Fruit fly (Drosophila melanogaster) whole organism, embryonic: ENCODE measurements around the gene Myo31DF.

Source experiments
- Bdp1 ChIP-seq: fragments of 200-800 bp; sonication (Bioruptor generic); optimal IDR thresholded peaks from 3 replicates; lab custom pipeline; 2016; ENCODE audit warnings: missing biosample characterization, missing genetic modification characterization
- CG10147 ChIP-seq: fragments of 200-800 bp; sonication (Bioruptor generic); optimal IDR thresholded peaks from 2 replicates; lab custom pipeline; 2019; ENCODE audit warnings: missing biosample characterization, mild to moderate bottlenecking, missing genetic modification characterization, moderate library complexity
- CG11085 ChIP-seq: fragments of 200-800 bp; sonication (Bioruptor generic); IDR thresholded peaks from 2 replicates; pipeline ENCODE4 v1.3.6; 2022; ENCODE audit warnings: missing biosample characterization, missing genetic modification characterization
- CG11560 ChIP-seq: fragments of 200-800 bp; sonication (Bioruptor generic); IDR thresholded peaks from 3 replicates; pipeline ENCODE4 v1.3.6; 2022; ENCODE audit warnings: missing biosample characterization, missing genetic modification characterization
- CG12391 ChIP-seq: fragments of 200-800 bp; sonication (Bioruptor generic); optimal IDR thresholded peaks from 3 replicates; lab custom pipeline; 2018; ENCODE audit warnings: missing biosample characterization, mild to moderate bottlenecking, missing genetic modification characterization, moderate library complexity
- CG15696 ChIP-seq: fragments of 200-800 bp; sonication (Bioruptor generic); optimal IDR thresholded peaks from 2 replicates; lab custom pipeline; 2019; ENCODE audit warnings: missing biosample characterization, mild to moderate bottlenecking, missing genetic modification characterization, moderate library complexity
- CG16863 ChIP-seq: fragments of 200-800 bp; sonication (Bioruptor generic); optimal IDR thresholded peaks from 3 replicates; lab custom pipeline; 2016; ENCODE audit warnings: missing biosample characterization, missing genetic modification characterization
- CG17568 ChIP-seq: fragments of 200-800 bp; sonication (Bioruptor generic); optimal IDR thresholded peaks from 2 replicates; lab custom pipeline; 2018; ENCODE audit warnings: missing biosample characterization, mild to moderate bottlenecking, missing genetic modification characterization, moderate library complexity
- CG17612 ChIP-seq: fragments of 200-800 bp; sonication (Bioruptor generic); IDR thresholded peaks from 2 replicates; pipeline ENCODE4 v1.3.6; 2022; ENCODE audit warnings: missing biosample characterization, missing genetic modification characterization
- CG1832 ChIP-seq: fragments of 200-800 bp; sonication (Bioruptor generic); optimal IDR thresholded peaks from 2 replicates; lab custom pipeline; 2017; ENCODE audit warnings: missing biosample characterization, mild to moderate bottlenecking, missing genetic modification characterization, inconsistent platforms
- CG2712 ChIP-seq: fragments of 200-800 bp; optimal IDR thresholded peaks from 3 replicates; lab custom pipeline; 2019; ENCODE audit warnings: missing biosample characterization, mild to moderate bottlenecking, missing genetic modification characterization, moderate library complexity
- CG2889 ChIP-seq: fragments of 200-800 bp; sonication (Bioruptor generic); IDR thresholded peaks from 3 replicates; pipeline ENCODE4 v1.3.6; 2022; ENCODE audit warnings: missing biosample characterization, missing genetic modification characterization
- CG34224 ChIP-seq: fragments of 200-800 bp; sonication (Bioruptor generic); IDR thresholded peaks from 3 replicates; pipeline ENCODE4 v1.3.6; 2022; ENCODE audit warnings: missing biosample characterization, missing genetic modification characterization; ENCODE audit not compliant: partially characterized antibody
- CG3726 ChIP-seq: fragments of 200-800 bp; sonication (Bioruptor generic); IDR thresholded peaks from 3 replicates; pipeline ENCODE4, ENCODE4 v1.3.6; 2022; ENCODE audit warnings: missing biosample characterization, missing genetic modification characterization
- CG4730 ChIP-seq: fragments of 200-800 bp; sonication (Bioruptor generic); IDR thresholded peaks from 2 replicates; pipeline ENCODE4 v1.3.6; 2022; ENCODE audit warnings: missing biosample characterization, missing genetic modification characterization
- CG4820 ChIP-seq: fragments of 200-800 bp; sonication (Bioruptor generic); optimal IDR thresholded peaks from 3 replicates; lab custom pipeline; 2016; ENCODE audit warnings: missing biosample characterization, missing genetic modification characterization
- CG5180 ChIP-seq: fragments of 200-800 bp; sonication (Bioruptor generic); optimal IDR thresholded peaks from 3 replicates; lab custom pipeline; 2017; ENCODE audit warnings: missing biosample characterization, missing genetic modification characterization, mild to moderate bottlenecking, moderate library complexity, missing genetic modification reagents
- CG6254 ChIP-seq: fragments of 200-800 bp; sonication (Bioruptor generic); optimal IDR thresholded peaks from 3 replicates; lab custom pipeline; 2017; ENCODE audit warnings: mild to moderate bottlenecking, missing biosample characterization, missing genetic modification reagents, missing genetic modification characterization
- CG7357 ChIP-seq: fragments of 200-800 bp; sonication (Bioruptor generic); IDR thresholded peaks from 3 replicates; pipeline ENCODE4 v1.3.6; 2022; ENCODE audit warnings: missing biosample characterization, missing genetic modification characterization
- CG8388 ChIP-seq: fragments of 200-800 bp; sonication (Bioruptor generic); optimal IDR thresholded peaks from 2 replicates; lab custom pipeline; 2019; ENCODE audit warnings: missing biosample characterization, mild to moderate bottlenecking, missing genetic modification characterization, moderate library complexity
- CG8924 ChIP-seq: fragments of 200-800 bp; optimal IDR thresholded peaks from 3 replicates; lab custom pipeline; 2019; ENCODE audit warnings: missing biosample characterization, mild to moderate bottlenecking, missing genetic modification characterization, moderate library complexity
- CG8944 ChIP-seq: fragments of 200-800 bp; sonication (Bioruptor generic); optimal IDR thresholded peaks from 3 replicates; lab custom pipeline; 2016; ENCODE audit warnings: missing biosample characterization, missing genetic modification characterization
- CoRest ChIP-seq: fragments of 200-800 bp; sonication (Bioruptor generic); optimal IDR thresholded peaks from 3 replicates; lab custom pipeline; 2018; ENCODE audit warnings: missing biosample characterization, mild to moderate bottlenecking, missing genetic modification characterization, moderate library complexity
- D19A ChIP-seq: fragments of 200-800 bp; optimal IDR thresholded peaks from 3 replicates; lab custom pipeline; 2019; ENCODE audit warnings: missing biosample characterization, mild to moderate bottlenecking, missing genetic modification characterization, moderate library complexity
- Dip3 ChIP-seq: fragments of 200-800 bp; sonication (Bioruptor generic); optimal IDR thresholded peaks from 3 replicates; lab custom pipeline; 2016; ENCODE audit warnings: missing biosample characterization, missing genetic modification characterization
- Lpt ChIP-seq: fragments of >200 bp; optimal IDR thresholded peaks from 2 replicates; lab custom pipeline; 2018; ENCODE audit warnings: missing biosample characterization, missing genetic modification characterization
- MTF-1 ChIP-seq: fragments of 200-800 bp; sonication (Bioruptor generic); optimal IDR thresholded peaks from 2 replicates; lab custom pipeline; 2018; ENCODE audit warnings: missing biosample characterization, mild to moderate bottlenecking, missing genetic modification characterization, borderline replicate concordance
- Max ChIP-seq: fragments of 200-800 bp; sonication (Bioruptor generic); optimal IDR thresholded peaks from 2 replicates; lab custom pipeline; 2016; ENCODE audit warnings: missing biosample characterization, mild to moderate bottlenecking, missing genetic modification characterization
- NC2α ChIP-seq: fragments of 200-800 bp; sonication (Bioruptor generic); optimal IDR thresholded peaks from 2 replicates; lab custom pipeline; 2016; ENCODE audit warnings: missing biosample characterization, missing genetic modification characterization
- Oli ChIP-seq: fragments of 200-800 bp; sonication (Bioruptor generic); optimal IDR thresholded peaks from 2 replicates; lab custom pipeline; 2018; ENCODE audit warnings: missing biosample characterization, mild to moderate bottlenecking, missing genetic modification characterization, moderate library complexity
- Sry-δ ChIP-seq: fragments of 200-800 bp; sonication (Bioruptor generic); optimal IDR thresholded peaks from 2 replicates; lab custom pipeline; 2016; ENCODE audit warnings: missing biosample characterization, missing genetic modification characterization
- TFAM ChIP-seq: fragments of 200-800 bp; sonication (Bioruptor generic); optimal IDR thresholded peaks from 2 replicates; lab custom pipeline; 2017; ENCODE audit warnings: missing biosample characterization, missing genetic modification characterization, inconsistent platforms
- Tbp ChIP-seq: fragments of >200 bp; optimal IDR thresholded peaks from 2 replicates; lab custom pipeline; 2018; ENCODE audit warnings: missing biosample characterization, missing genetic modification characterization
- ab ChIP-seq: fragments of 200-800 bp; sonication (Bioruptor generic); optimal IDR thresholded peaks from 2 replicates; lab custom pipeline; 2016; ENCODE audit warnings: missing biosample characterization, missing genetic modification characterization
- bigmax ChIP-seq: fragments of 200-800 bp; sonication (Bioruptor generic); optimal IDR thresholded peaks from 2 replicates; lab custom pipeline; 2018; ENCODE audit warnings: missing biosample characterization, mild to moderate bottlenecking, missing genetic modification characterization
- dmrt11E ChIP-seq: fragments of 200-800 bp; sonication (Bioruptor generic); optimal IDR thresholded peaks from 3 replicates; lab custom pipeline; 2018; ENCODE audit warnings: missing biosample characterization, mild to moderate bottlenecking, missing genetic modification characterization, moderate library complexity
- emc ChIP-seq: fragments of 200-800 bp; sonication (Bioruptor generic); optimal IDR thresholded peaks from 2 replicates; lab custom pipeline; 2016; ENCODE audit warnings: missing biosample characterization, missing genetic modification characterization
- grau ChIP-seq: fragments of 200-800 bp; optimal IDR thresholded peaks from 3 replicates; lab custom pipeline; 2019; ENCODE audit warnings: missing biosample characterization, mild to moderate bottlenecking, missing genetic modification characterization, moderate library complexity
- gsb ChIP-seq: fragments of 200-800 bp; sonication (Bioruptor generic); IDR thresholded peaks from 2 replicates; pipeline ENCODE4 v1.3.6; 2022; ENCODE audit warnings: missing biosample characterization, missing genetic modification characterization
- kah ChIP-seq: fragments of 200-800 bp; sonication (Bioruptor generic); optimal IDR thresholded peaks from 2 replicates; lab custom pipeline; 2018; ENCODE audit warnings: missing biosample characterization, mild to moderate bottlenecking, missing genetic modification characterization
- kay ChIP-seq: fragments of 200-800 bp; sonication (Bioruptor generic); optimal IDR thresholded peaks from 2 replicates; lab custom pipeline; 2016; ENCODE audit warnings: missing biosample characterization, missing genetic modification characterization
- mld ChIP-seq: fragments of 200-800 bp; sonication (Bioruptor generic); IDR thresholded peaks from 3 replicates; pipeline ENCODE4 v1.3.6; 2022; ENCODE audit warnings: missing biosample characterization, missing genetic modification characterization; ENCODE audit not compliant: partially characterized antibody
- pita ChIP-seq: fragments of 200-800 bp; sonication (Bioruptor generic); optimal IDR thresholded peaks from 2 replicates; lab custom pipeline; 2017; ENCODE audit warnings: missing biosample characterization, mild to moderate bottlenecking, missing genetic modification characterization
- rib ChIP-seq: fragments of 200-800 bp; sonication (Bioruptor generic); IDR thresholded peaks from 2 replicates; pipeline ENCODE4 v1.3.6; 2022; ENCODE audit warnings: missing biosample characterization, missing genetic modification characterization
- run ChIP-seq: fragments of 200-800 bp; sonication (Bioruptor generic); optimal IDR thresholded peaks from 3 replicates; lab custom pipeline; 2018; ENCODE audit warnings: missing biosample characterization, mild to moderate bottlenecking, missing genetic modification characterization
- sc ChIP-seq, 3 experiments: fragments of >200 bp in 2 of 3; fragments of 200-800 bp in 1 of 3; sonication (Bioruptor generic) in 1 of 3; optimal IDR thresholded peaks; 2 replicates in 2 of 3; 3 replicates in 1 of 3; lab custom pipeline; 2017; ENCODE audit warnings: mild to moderate bottlenecking in 1 of 3, missing biosample characterization in 1 of 3, missing genetic modification characterization in 1 of 3, missing genetic modification reagents in 1 of 3
- sens-2 ChIP-seq: fragments of 200-800 bp; sonication (Bioruptor generic); IDR thresholded peaks from 2 replicates; pipeline ENCODE4 v1.3.6; 2022; ENCODE audit warnings: missing biosample characterization, missing genetic modification characterization
- so ChIP-seq: fragments of 200-800 bp; sonication (Bioruptor generic); IDR thresholded peaks from 3 replicates; pipeline ENCODE4 v1.3.6; 2022; ENCODE audit warnings: missing biosample characterization, missing genetic modification characterization
- trem ChIP-seq: fragments of 200-800 bp; optimal IDR thresholded peaks from 3 replicates; lab custom pipeline; 2019; ENCODE audit warnings: missing biosample characterization, mild to moderate bottlenecking, missing genetic modification characterization, moderate library complexity
- vvl ChIP-seq: fragments of 200-800 bp; sonication (Bioruptor generic); IDR thresholded peaks from 2 replicates; pipeline ENCODE4 v1.3.6; 2022; ENCODE audit warnings: missing biosample characterization, missing genetic modification characterization
- zfh1 ChIP-seq: fragments of 200-800 bp; sonication (Bioruptor generic); IDR thresholded peaks from 3 replicates; pipeline ENCODE4 v1.3.6; 2022; ENCODE audit warnings: missing biosample characterization, missing genetic modification characterization

Myo31DF gene

dm6 chr2L:10466865-10467270, 39.7 kb downstream of the Myo31DF start (continued):
- TF ChIP-seq CG11085 = no peak
- TF ChIP-seq trem = peak; percentile 37
- TF ChIP-seq TFAM (GFP tag; lab: Kevin White, UChicago) = peak; percentile 36
- no peak for TF ChIP-seq sens-2 (GFP tag; lab: Robert Waterston, UW)
- peak; percentile 65 for TF ChIP-seq CG8388 (GFP tag; lab: Kevin White, UChicago)
- TF ChIP-seq CG4820 (GFP tag; lab: Kevin White, UChicago) = peak; percentile 68
- TF ChIP-seq gsb (GFP tag; lab: Robert Waterston, UW) = no peak
- no peak for TF ChIP-seq CG1832 (GFP tag; lab: Kevin White, UChicago)
- no peak for TF ChIP-seq bigmax (GFP tag; lab: Kevin White, UChicago)
- no peak for TF ChIP-seq CG4730 (GFP tag; lab: Robert Waterston, UW)
- TF ChIP-seq CG2889 (GFP tag; lab: Robert Waterston, UW) = 0 out of 3 replicates have a peak, but pooled peaks have one; percentile 5
- peak; percentile 65 for TF ChIP-seq CG6254 (GFP tag; lab: Kevin White, UChicago)
- TF ChIP-seq CoRest = peak; percentile 74
- no peak for TF ChIP-seq rib (GFP tag; lab: Robert Waterston, UW)
- peak; percentile 51 for TF ChIP-seq CG8944 (GFP tag; lab: Kevin White, UChicago)
- TF ChIP-seq mld = no peak
- TF ChIP-seq Tbp (GFP tag; lab: Kevin White, UChicago) = no peak
- peak; percentile 16 for TF ChIP-seq kah (GFP tag; lab: Kevin White, UChicago)
- TF ChIP-seq Lpt (GFP tag; lab: Kevin White, UChicago) = no peak
- peak; percentile 50 for TF ChIP-seq CG12391 (tag; lab: Kevin White, UChicago)
- TF ChIP-seq CG16863 (GFP tag; lab: Kevin White, UChicago) = peak; percentile 57
- no peak for TF ChIP-seq CG17568 (GFP tag; lab: Kevin White, UChicago)
- TF ChIP-seq Oli (tag; lab: Kevin White, UChicago) = peak; percentile 76
- no peak for TF ChIP-seq Dip3
- TF ChIP-seq Max = peak; percentile 58
- TF ChIP-seq CG34224 (GFP tag; lab: Robert Waterston, UW) = no peak
- TF ChIP-seq CG7357 (GFP tag; lab: Robert Waterston, UW) = peak; percentile 61; the same call in 2 of the 3 replicates
- TF ChIP-seq sc (optimal IDR thresholded peaks at IDR 0.05; lab: Kevin White, UChicago) = no peak
- peak; percentile 56 for TF ChIP-seq sc (GFP tag; optimal IDR thresholded peaks at IDR 0.05; lab: Kevin White, UChicago)
- peak; percentile 50 for TF ChIP-seq NC2α (GFP tag; lab: Kevin White, UChicago)
- TF ChIP-seq grau (tag; lab: Kevin White, UChicago) = peak; percentile 52
- 0 out of 3 replicates have a peak, but pooled peaks have one; percentile 11 for TF ChIP-seq so (GFP tag; lab: Robert Waterston, UW)
- TF ChIP-seq kay = peak; percentile 45
- TF ChIP-seq Sry-δ (GFP tag; lab: Kevin White, UChicago) = peak; percentile 15
- TF ChIP-seq CG15696 (tag; lab: Kevin White, UChicago) = peak; percentile 19
- peak; percentile 86 for TF ChIP-seq CG2712
- TF ChIP-seq dmrt11E (tag; lab: Kevin White, UChicago) = peak; percentile 53
- no peak for TF ChIP-seq MTF-1
- TF ChIP-seq emc (GFP tag; lab: Kevin White, UChicago) = no peak
- TF ChIP-seq ab (GFP tag; lab: Kevin White, UChicago) = no peak
- TF ChIP-seq D19A = peak; percentile 64
- no peak for TF ChIP-seq run
- no peak for TF ChIP-seq Bdp1 (GFP tag; lab: Kevin White, UChicago)
- TF ChIP-seq vvl (GFP tag; lab: Robert Waterston, UW) = no peak; the same call in 1 of the 2 replicates
- TF ChIP-seq CG10147 (GFP tag; lab: Kevin White, UChicago) = peak; percentile 2
- no peak for TF ChIP-seq CG11560 (tag; lab: Robert Waterston, UW)
- TF ChIP-seq pita = no peak
- TF ChIP-seq CG5180 (GFP tag; lab: Kevin White, UChicago) = peak; percentile 82
- TF ChIP-seq CG17612 = no peak
- TF ChIP-seq CG3726 (GFP tag; lab: Robert Waterston, UW) = no peak
- peak; percentile 59; the same call in 2 of the 3 replicates for TF ChIP-seq zfh1
- peak; percentile 62 for TF ChIP-seq CG8924 (tag; lab: Kevin White, UChicago)
